Worm (Caenorhabditis elegans) whole organism, young adult: ENCODE results near the gene Y37D8A.26.

Source experiments
- attf-3 ChIP-seq: fragments of 200-800 bp; sonication (Bioruptor generic); conservative IDR thresholded peaks from 2 replicates; pipeline ENCODE4 v1.3.6; 2022; ENCODE audit warnings: missing genetic modification reagents, missing genetic modification characterization, missing compliant biosample characterization
- cebp-2 ChIP-seq: fragments of 200-800 bp; sonication (Bioruptor generic); IDR thresholded peaks from 2 replicates; pipeline ENCODE4 v1.3.6; 2022; ENCODE audit warnings: missing genetic modification characterization, missing compliant biosample characterization
- him-1 ChIP-seq: sonication (generic microtip); optimal IDR thresholded peaks from 2 replicates; lab custom pipeline; 2016; ENCODE audit warnings: missing genotype, missing genetic modification reagents, missing genetic modification characterization, missing compliant biosample characterization
- hmg-20 ChIP-seq: fragments of 200-800 bp; sonication (Bioruptor generic); IDR thresholded peaks from 2 replicates; pipeline ENCODE4 v1.3.6; 2022; ENCODE audit warnings: missing genetic modification reagents, missing genetic modification characterization, missing compliant biosample characterization
- lag-1 ChIP-seq: fragments of 200-800 bp; sonication (Bioruptor generic); IDR thresholded peaks from 2 replicates; pipeline ENCODE4 v1.3.6; 2022; ENCODE audit warnings: missing genetic modification reagents, missing genetic modification characterization, missing compliant biosample characterization
- let-526 ChIP-seq: fragments of 200-800 bp; sonication (Bioruptor generic); IDR thresholded peaks from 2 replicates; pipeline ENCODE4 v1.3.6; 2022; ENCODE audit warnings: missing genetic modification reagents, missing genetic modification characterization, missing compliant biosample characterization
- lsl-1 ChIP-seq: fragments of 200-800 bp; sonication (Bioruptor generic); optimal IDR thresholded peaks from 2 replicates; lab custom pipeline; 2018; ENCODE audit warnings: mild to moderate bottlenecking, missing genetic modification characterization, moderate library complexity, missing compliant biosample characterization
- ztf-18 ChIP-seq: sonication (generic microtip); optimal IDR thresholded peaks from 2 replicates; lab custom pipeline; 2016; ENCODE audit warnings: missing genotype, mild to moderate bottlenecking, missing genetic modification characterization, missing compliant biosample characterization

ce11 chrIII:12836742-12837285 lies 19.7 kb downstream of the Y37D8A.26 start:
- no peak for TF ChIP-seq cebp-2
- TF ChIP-seq let-526 (GFP tag; lab: Robert Waterston, UW) = no peak
- no peak for TF ChIP-seq hmg-20 (GFP tag; lab: Robert Waterston, UW)
- no peak for TF ChIP-seq lsl-1
- TF ChIP-seq lag-1 (GFP tag; lab: Robert Waterston, UW) = no peak
- no peak for TF ChIP-seq him-1 (tag; lab: Kevin White, UChicago)
- TF ChIP-seq attf-3 = no peak
- TF ChIP-seq ztf-18 (tag; lab: Kevin White, UChicago) = no peak
